Worm (Caenorhabditis elegans): ENCODE results near the gene R11D1.4.

ce11 chrV:12732734-12733133, 18.7 kb upstream of the R11D1.4 start:
- TF ChIP-seq ces-1 (GFP tag; optimal IDR thresholded peaks at IDR 0.05) (no peak), nhr-76 (tag; optimal IDR thresholded peaks at IDR 0.05) (no peak), flh-1 (GFP tag; optimal IDR thresholded peaks at IDR 0.05) (no peak)

Data from whole organism, mixed stage, embryonic.